Worm (Caenorhabditis elegans) whole organism, late embryonic: ENCODE measurements around the gene sri-78.
"Not testable (repeated sequence)": the region's sequence is repeated elsewhere in the genome, so short reads cannot be mapped to it uniquely, and the experiment has no call there.

ENCODE experiments used
- C38D4.7 ChIP-seq: fragments of 200-800 bp; sonication (Bioruptor generic); optimal IDR thresholded peaks from 2 replicates; lab custom pipeline; 2018; ENCODE audit warnings: mild to moderate bottlenecking, missing genetic modification characterization, moderate library complexity, missing compliant biosample characterization
- K02D7.2 ChIP-seq: sonication (generic microtip); optimal IDR thresholded peaks from 2 replicates; lab custom pipeline; 2017; ENCODE audit warnings: mild to moderate bottlenecking, missing genetic modification characterization, missing compliant biosample characterization
- Y22D7AL.16 ChIP-seq: sonication (generic microtip); optimal IDR thresholded peaks from 2 replicates; lab custom pipeline; 2016; ENCODE audit warnings: missing genetic modification characterization, missing compliant biosample characterization
- ceh-14 ChIP-seq: sonication (generic microtip); optimal IDR thresholded peaks from 2 replicates; lab custom pipeline; 2016; ENCODE audit warnings: missing genotype, missing genetic modification characterization, missing compliant biosample characterization
- ceh-19 ChIP-seq: fragments of 200-800 bp; sonication (Bioruptor generic); optimal IDR thresholded peaks from 2 replicates; lab custom pipeline; 2018; ENCODE audit warnings: mild to moderate bottlenecking, missing genetic modification characterization, missing compliant biosample characterization
- ceh-2 ChIP-seq: sonication (generic microtip); optimal IDR thresholded peaks from 2 replicates; lab custom pipeline; 2016; ENCODE audit warnings: missing genotype, missing genetic modification characterization, missing compliant biosample characterization
- ceh-22 ChIP-seq: sonication (generic microtip); optimal IDR thresholded peaks from 2 replicates; lab custom pipeline; 2017; ENCODE audit warnings: missing biosample characterization, missing genetic modification characterization
- ceh-30 ChIP-seq: fragments of 150-350 bp; optimal IDR thresholded peaks from 2 replicates; lab custom pipeline; 2014; ENCODE audit warnings: missing biosample characterization, missing genetic modification characterization
- ceh-31 ChIP-seq: sonication (generic microtip); optimal IDR thresholded peaks from 2 replicates; lab custom pipeline; 2016; ENCODE audit warnings: missing genetic modification characterization, missing compliant biosample characterization
- ceh-34 ChIP-seq: sonication (generic microtip); optimal IDR thresholded peaks from 2 replicates; lab custom pipeline; 2016; ENCODE audit warnings: mild to moderate bottlenecking, missing genetic modification characterization, missing compliant biosample characterization
- ceh-9 ChIP-seq: sonication (generic microtip); optimal IDR thresholded peaks from 2 replicates; lab custom pipeline; 2016; ENCODE audit warnings: mild to moderate bottlenecking, missing genetic modification characterization, inconsistent platforms, missing compliant biosample characterization
- che-1 ChIP-seq: sonication (generic microtip); optimal IDR thresholded peaks from 2 replicates; lab custom pipeline; 2016; ENCODE audit warnings: mild to moderate bottlenecking, missing genetic modification characterization, missing compliant biosample characterization
- elt-4 ChIP-seq: sonication (generic microtip); optimal IDR thresholded peaks from 2 replicates; lab custom pipeline; 2016; ENCODE audit warnings: missing genetic modification characterization, missing compliant biosample characterization
- fax-1 ChIP-seq: sonication (generic microtip); optimal IDR thresholded peaks from 2 replicates; lab custom pipeline; 2016; ENCODE audit warnings: missing genotype, missing genetic modification characterization, missing compliant biosample characterization
- fkh-6 ChIP-seq: sonication (generic microtip); optimal IDR thresholded peaks from 2 replicates; lab custom pipeline; 2016; ENCODE audit warnings: missing genetic modification characterization, missing compliant biosample characterization
- gmeb-2 ChIP-seq: sonication (generic microtip); optimal IDR thresholded peaks from 2 replicates; lab custom pipeline; 2016; ENCODE audit warnings: missing genetic modification characterization, inconsistent platforms, missing compliant biosample characterization
- hlh-13 ChIP-seq: fragments of 200-800 bp; sonication (Bioruptor generic); optimal IDR thresholded peaks from 2 replicates; lab custom pipeline; 2018; ENCODE audit warnings: mild to moderate bottlenecking, missing genetic modification characterization, missing compliant biosample characterization
- hlh-8 ChIP-seq: sonication (generic microtip); optimal IDR thresholded peaks from 2 replicates; lab custom pipeline; 2016; ENCODE audit warnings: missing genotype, missing genetic modification characterization, missing compliant biosample characterization
- lim-6 ChIP-seq: sonication (generic microtip); optimal IDR thresholded peaks from 2 replicates; lab custom pipeline; 2016; ENCODE audit warnings: missing genetic modification characterization, missing compliant biosample characterization
- madf-2 ChIP-seq: sonication (generic microtip); optimal IDR thresholded peaks from 2 replicates; lab custom pipeline; 2017; ENCODE audit warnings: missing genetic modification characterization, missing compliant biosample characterization
- nhr-11 ChIP-seq: fragments of 150-350 bp; optimal IDR thresholded peaks from 2 replicates; lab custom pipeline; 2014; ENCODE audit warnings: missing biosample characterization, missing genetic modification characterization
- npax-4 ChIP-seq: sonication (generic microtip); optimal IDR thresholded peaks from 2 replicates; lab custom pipeline; 2016; ENCODE audit warnings: missing genetic modification characterization, missing compliant biosample characterization
- odd-2 ChIP-seq: sonication (generic microtip); optimal IDR thresholded peaks from 2 replicates; lab custom pipeline; 2017; ENCODE audit warnings: antibody characterized with exemption, mild to moderate bottlenecking, missing genetic modification characterization, missing compliant biosample characterization
- pag-3 ChIP-seq: sonication (generic microtip); optimal IDR thresholded peaks from 2 replicates; lab custom pipeline; 2016; ENCODE audit warnings: missing compliant biosample characterization, missing genetic modification characterization, borderline replicate concordance
- pha-2 ChIP-seq: sonication (generic microtip); optimal IDR thresholded peaks from 2 replicates; lab custom pipeline; 2017; ENCODE audit warnings: mild to moderate bottlenecking, missing genetic modification characterization, missing compliant biosample characterization
- pha-4 ChIP-seq: fragments of 150-350 bp; optimal IDR thresholded peaks from 2 replicates; lab custom pipeline; 2018; ENCODE audit warnings: missing biosample characterization, missing genetic modification reagents, missing genetic modification characterization
- pqm-1 ChIP-seq: sonication (generic microtip); optimal IDR thresholded peaks from 2 replicates; lab custom pipeline; 2016; ENCODE audit warnings: missing genetic modification characterization, missing compliant biosample characterization
- pros-1 ChIP-seq: fragments of 150-350 bp; optimal IDR thresholded peaks from 2 replicates; lab custom pipeline; 2014; ENCODE audit warnings: missing biosample characterization, missing genetic modification reagents, missing genetic modification characterization
- sdc-2 ChIP-seq: sonication (generic microtip); optimal IDR thresholded peaks from 2 replicates; lab custom pipeline; 2016; ENCODE audit warnings: missing genotype, missing genetic modification characterization, missing compliant biosample characterization
- sox-2 ChIP-seq: fragments of 200-800 bp; sonication (Bioruptor generic); IDR thresholded peaks from 2 replicates; pipeline ENCODE4 v1.3.6; 2022; ENCODE audit warnings: missing genetic modification reagents, missing genetic modification characterization, missing compliant biosample characterization
- sox-4 ChIP-seq: sonication (generic microtip); optimal IDR thresholded peaks from 2 replicates; lab custom pipeline; 2017; ENCODE audit warnings: mild to moderate bottlenecking, missing genetic modification characterization, inconsistent platforms, missing compliant biosample characterization
- tbx-7 ChIP-seq: sonication (generic microtip); optimal IDR thresholded peaks from 2 replicates; lab custom pipeline; 2016; ENCODE audit warnings: missing genotype, missing genetic modification characterization, missing compliant biosample characterization
- ttx-3 ChIP-seq: sonication (generic microtip); optimal IDR thresholded peaks from 2 replicates; lab custom pipeline; 2016; ENCODE audit warnings: missing genetic modification reagents, missing genetic modification characterization, missing compliant biosample characterization
- unc-55 ChIP-seq: sonication (generic microtip); optimal IDR thresholded peaks from 2 replicates; lab custom pipeline; 2017; ENCODE audit warnings: missing biosample characterization, missing genetic modification reagents, missing genetic modification characterization

sri-78 gene

ce11 chrII:3215762-3216161 lies 30.8 kb downstream of the sri-78 start, which contains the start of gene ZC239.3:
TSS of gene ZC239.3 (plus strand) at chrII:3216062.
- TF ChIP-seq ceh-9, K02D7.2, lim-6 (tag; lab: Kevin White, UChicago): not testable (repeated sequence)

DNA sequence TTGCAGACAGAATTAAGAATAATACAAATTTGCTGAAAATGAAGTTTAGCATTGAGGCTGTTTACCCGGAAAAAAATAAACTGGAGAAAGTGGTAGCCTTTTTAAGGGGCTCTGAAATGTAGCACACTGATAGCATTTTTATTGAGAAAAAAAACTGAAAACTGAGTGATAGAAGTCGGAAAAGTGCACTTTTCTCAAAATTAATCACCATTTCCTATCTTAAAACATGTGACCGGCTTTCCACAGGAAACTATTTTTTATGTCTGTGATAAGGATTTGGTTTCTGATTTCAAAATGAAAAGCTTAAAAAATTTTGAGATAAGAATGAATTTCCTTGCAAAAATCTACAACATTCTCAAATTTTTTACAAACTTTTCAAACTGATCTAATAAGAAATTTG lies 35.8 kb downstream of the sri-78 start, which contains the start of gene ZC239.22:
ZC239.22 (minus strand) TSS at position 101 of the 400 bp plus-strand sequence.
- TF ChIP-seq pag-3 (tag; lab: Kevin White, UChicago) (no peak), hlh-8 (tag; lab: Kevin White, UChicago) (no peak), sox-2 (GFP tag; lab: Robert Waterston, UW) (no peak), ttx-3 (tag; lab: Kevin White, UChicago) (no peak), che-1 (tag; lab: Kevin White, UChicago) (no peak), sox-4 (no peak), npax-4 (no peak), ceh-2 (tag; lab: Kevin White, UChicago) (no peak), nhr-11 (tag; lab: Kevin White, UChicago) (no peak), ceh-31 (no peak), tbx-7 (tag; lab: Kevin White, UChicago) (no peak)

- TF ChIP-seq pha-4 (tag; lab: Kevin White, UChicago) (no peak), ceh-34 (tag; lab: Kevin White, UChicago) (no peak), sox-2 (GFP tag; lab: Robert Waterston, UW) (no peak), pha-2 (no peak), fkh-6 (tag; lab: Kevin White, UChicago) (no peak), Y22D7AL.16 (tag; lab: Kevin White, UChicago) (no peak), tbx-7 (tag; lab: Kevin White, UChicago) (no peak), hlh-13 (no peak), C38D4.7 (GFP tag; lab: Kevin White, UChicago) (no peak), ceh-30 (no peak), sdc-2 (tag; lab: Kevin White, UChicago) (no peak), gmeb-2 (no peak), ceh-19 (no peak), unc-55 (GFP tag; lab: Kevin White, UChicago) (no peak), K02D7.2 (tag; lab: Kevin White, UChicago) (no peak), ceh-14 (no peak), ttx-3 (tag; lab: Kevin White, UChicago) (no peak), ceh-22 (tag; lab: Kevin White, UChicago) (no peak)
- TF ChIP-seq, all 69 proteins: peak for 0
Observed at ce11 chrII:3221730-3222129, 36.8 kb downstream of the sri-78 start, which contains the start of gene ZC239.14. TSS of gene ZC239.14 (minus strand) at chrII:3222034.

DNA sequence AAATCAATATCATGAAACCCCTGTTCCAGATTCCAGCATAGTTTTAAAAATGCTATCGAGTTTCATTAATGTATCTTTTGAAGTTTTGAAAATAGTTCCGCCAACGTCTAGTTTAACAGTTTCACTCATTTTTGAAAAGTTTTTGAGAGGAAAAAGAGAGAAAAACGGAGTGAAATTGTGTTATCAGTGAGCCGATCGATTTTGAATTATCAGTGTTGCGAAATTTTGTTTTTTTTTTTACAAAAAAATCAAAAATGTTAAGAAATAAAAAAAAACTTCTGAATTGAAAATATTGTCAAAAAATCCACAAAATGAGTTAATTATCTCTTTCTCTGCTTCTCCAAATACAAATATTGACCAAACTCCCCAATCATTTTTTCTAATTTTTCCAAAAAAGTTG lies 37.7 kb downstream of the sri-78 start, which contains the start of gene ZC239.13:
ZC239.13 (minus strand) TSS at position 154 of the 400 bp plus-strand sequence.
- TF ChIP-seq pqm-1 (tag; lab: Kevin White, UChicago) (no peak), ceh-22 (tag; lab: Kevin White, UChicago) (no peak), K02D7.2 (tag; lab: Kevin White, UChicago) (no peak)

- TF ChIP-seq K02D7.2 (tag; lab: Kevin White, UChicago) (no peak), unc-55 (GFP tag; lab: Kevin White, UChicago) (no peak), madf-2 (no peak), ttx-3 (tag; lab: Kevin White, UChicago) (no peak), pag-3 (tag; lab: Kevin White, UChicago) (no peak), elt-4 (no peak), npax-4 (no peak), ceh-22 (tag; lab: Kevin White, UChicago) (no peak), fax-1 (tag; lab: Kevin White, UChicago) (no peak), odd-2 (tag; lab: Kevin White, UChicago) (no peak), sox-4 (no peak), pros-1 (no peak)
Observed at ce11 chrII:3224631-3225030, 39.7 kb downstream of the sri-78 start, which contains the start of gene ZC239.15. TSS of gene ZC239.15 (minus strand) at chrII:3224731.
